Fruit fly (Drosophila melanogaster): ENCODE measurements around the gene Hr39.

The Hr39 gene

dm6 chr2L:21221114-21221578 lies 15.9 kb upstream of the Hr39 start, which contains the start of gene CG8677 (continued):
- TF ChIP-seq Sin3A (optimal IDR thresholded peaks at IDR 0.05) = peak; percentile 54
- no peak for TF ChIP-seq CG11247 (GFP tag; IDR thresholded peaks at IDR 0.05)
- TF ChIP-seq Bdp1 (GFP tag; optimal IDR thresholded peaks at IDR 0.05) = no peak
- no peak for TF ChIP-seq fd3F (GFP tag; optimal IDR thresholded peaks at IDR 0.05)
- peak in 1 of 3 experiments; percentile 34 for TF ChIP-seq Stat92E (GFP tag; optimal IDR thresholded peaks at IDR 0.05)
- no peak for TF ChIP-seq Fer1 (GFP tag; optimal IDR thresholded peaks at IDR 0.05)
- TF ChIP-seq CG12659 (GFP tag; optimal IDR thresholded peaks at IDR 0.05) = peak; percentile 71
- TF ChIP-seq Asciz (GFP tag; optimal IDR thresholded peaks at IDR 0.05) = no peak
- TF ChIP-seq CG15073 (GFP tag; optimal IDR thresholded peaks at IDR 0.05) = no peak

dm6 chr2L:21221778-21222177 lies 15.3 kb upstream of the Hr39 start:
- TF ChIP-seq Sox102F (GFP tag; optimal IDR thresholded peaks at IDR 0.05) (no peak), unc-4 (GFP tag; IDR thresholded peaks at IDR 0.05; ENCODE audit: partially characterized antibody) (peak; percentile 27; the same call in 1 of the 2 replicates), CG6272 (GFP tag; IDR thresholded peaks at IDR 0.05) (no peak), seq (GFP tag; IDR thresholded peaks at IDR 0.05) (0 out of 2 replicates have a peak, but pooled peaks have one; percentile 51), hbn (GFP tag; IDR thresholded peaks at IDR 0.05; ENCODE audit: partially characterized antibody) (peak; percentile 43; the same call in 1 of the 2 replicates), Med (GFP tag) (no peak), cg (GFP tag; optimal IDR thresholded peaks at IDR 0.05) (peak; percentile 44), zfh1 (GFP tag; IDR thresholded peaks at IDR 0.05) (no peak), CG6791 (GFP tag; IDR thresholded peaks at IDR 0.05; ENCODE audit: partially characterized antibody) (0 out of 3 replicates have a peak, but pooled peaks have one; percentile 28), CG32532 (GFP tag; IDR thresholded peaks at IDR 0.05) (peak; percentile 19; the same call in 1 of the 2 replicates), CG34224 (GFP tag; IDR thresholded peaks at IDR 0.05; ENCODE audit: partially characterized antibody) (peak; percentile 50; the same call in 2 of the 3 replicates), crol (GFP tag; IDR thresholded peaks at IDR 0.05) (0 out of 2 replicates have a peak, but pooled peaks have one; percentile 19), tna (GFP tag; IDR thresholded peaks at IDR 0.05; ENCODE audit: partially characterized antibody) (no peak), Trl (optimal IDR thresholded peaks at IDR 0.05) (peak; percentile 87 to 94), Trl (GFP tag; optimal IDR thresholded peaks at IDR 0.05) (no peak), Ada2b (GFP tag; IDR thresholded peaks at IDR 0.05) (no peak), CG31441 (GFP tag; IDR thresholded peaks at IDR 0.05) (no peak), cato (GFP tag; optimal IDR thresholded peaks at IDR 0.05; ENCODE audit: borderline replicate concordance) (no peak), eyg (GFP tag; optimal IDR thresholded peaks at IDR 0.05) (no peak), chinmo (GFP tag; IDR thresholded peaks at IDR 0.05; ENCODE audit: partially characterized antibody) (peak; percentile 60; the same call in 2 of the 4 replicates), zf30C (GFP tag; optimal IDR thresholded peaks at IDR 0.05) (no peak)

- no peak for TF ChIP-seq CG17568 (GFP tag; optimal IDR thresholded peaks at IDR 0.05)
- no peak for TF ChIP-seq crc (GFP tag; optimal IDR thresholded peaks at IDR 0.05)
- peak; percentile 27; the same call in 1 of the 2 replicates for TF ChIP-seq onecut (GFP tag; IDR thresholded peaks at IDR 0.05)
- TF ChIP-seq pros (GFP tag; optimal IDR thresholded peaks at IDR 0.05) = peak; percentile 96
- TF ChIP-seq CG2199 (GFP tag; IDR thresholded peaks at IDR 0.05) = 0 out of 3 replicates have a peak, but pooled peaks have one; percentile 56
- peak; percentile 52 for TF ChIP-seq Med (GFP tag)
- peak; percentile 16 for TF ChIP-seq ftz-f1 (GFP tag; optimal IDR thresholded peaks at IDR 0.05)
- TF ChIP-seq Dip3 (GFP tag; optimal IDR thresholded peaks at IDR 0.05) = no peak
- no peak for TF ChIP-seq unc-4 (GFP tag; IDR thresholded peaks at IDR 0.05; ENCODE audit: partially characterized antibody)
- peak; percentile 22; the same call in 1 of the 2 replicates for TF ChIP-seq bowl (GFP tag; IDR thresholded peaks at IDR 0.05)
- 0 out of 2 replicates have a peak, but pooled peaks have one; percentile 32 for TF ChIP-seq chm (GFP tag; IDR thresholded peaks at IDR 0.05)
- TF ChIP-seq CG6813 (GFP tag; optimal IDR thresholded peaks at IDR 0.05) = no peak
- no peak for TF ChIP-seq D19B (GFP tag; optimal IDR thresholded peaks at IDR 0.05)
- TF ChIP-seq amos (GFP tag; IDR thresholded peaks at IDR 0.05; ENCODE audit: partially characterized antibody) = no peak
- 0 out of 3 replicates have a peak, but pooled peaks have one; percentile 5 for TF ChIP-seq CG2889 (GFP tag; IDR thresholded peaks at IDR 0.05)
These were observed 3.6 kb upstream of the Hr39 start for dm6 chr2L:21233430-21233829.
